Fruit fly (Drosophila melanogaster) whole organism, prepupa: ENCODE data around the gene Best2.

ENCODE experiments used
- CG10631 ChIP-seq: fragments of 200-800 bp; sonication (Bioruptor generic); optimal IDR thresholded peaks from 2 replicates; lab custom pipeline; 2016; ENCODE audit warnings: missing biosample characterization, missing genetic modification characterization
- CG10669 ChIP-seq: fragments of 200-800 bp; sonication (Bioruptor generic); optimal IDR thresholded peaks from 3 replicates; lab custom pipeline; 2018; ENCODE audit warnings: missing biosample characterization, mild to moderate bottlenecking, missing genetic modification characterization, moderate library complexity
- CG11294 ChIP-seq: fragments of 200-800 bp; sonication (Bioruptor generic); IDR thresholded peaks from 2 replicates; pipeline ENCODE4 v1.3.6; 2022; ENCODE audit warnings: missing biosample characterization, missing genetic modification characterization
- CG11762 ChIP-seq: fragments of 200-800 bp; sonication (Bioruptor generic); optimal IDR thresholded peaks from 3 replicates; lab custom pipeline; 2016; ENCODE audit warnings: missing biosample characterization, missing genetic modification characterization; ENCODE audit not compliant: insufficient read depth
- CG11902 ChIP-seq: fragments of 200-800 bp; sonication (Bioruptor generic); optimal IDR thresholded peaks from 3 replicates; lab custom pipeline; 2016; ENCODE audit warnings: missing biosample characterization, missing genetic modification characterization
- CG16779 ChIP-seq: fragments of 200-800 bp; sonication (Bioruptor generic); optimal IDR thresholded peaks from 3 replicates; lab custom pipeline; 2017; ENCODE audit warnings: missing biosample characterization, mild to moderate bottlenecking, missing genetic modification characterization
- CG34406 ChIP-seq: fragments of 200-800 bp; sonication (Bioruptor generic); optimal IDR thresholded peaks from 3 replicates; lab custom pipeline; 2016; ENCODE audit warnings: missing biosample characterization, missing genetic modification characterization
- CG3919 ChIP-seq: fragments of 200-800 bp; sonication (Bioruptor generic); optimal IDR thresholded peaks from 3 replicates; lab custom pipeline; 2016; ENCODE audit warnings: missing biosample characterization, missing genetic modification characterization
- CG4318 ChIP-seq: fragments of 200-800 bp; sonication (Bioruptor generic); optimal IDR thresholded peaks from 3 replicates; lab custom pipeline; 2017; ENCODE audit warnings: missing biosample characterization, mild to moderate bottlenecking, missing genetic modification characterization
- CG6163 ChIP-seq: fragments of 200-800 bp; sonication (Bioruptor generic); IDR thresholded peaks from 3 replicates; pipeline ENCODE4 v1.3.6; 2022; ENCODE audit warnings: missing biosample characterization, missing genetic modification characterization
- CG6276 ChIP-seq: fragments of 200-800 bp; sonication (Bioruptor generic); optimal IDR thresholded peaks from 2 replicates; lab custom pipeline; 2017; ENCODE audit warnings: missing biosample characterization, mild to moderate bottlenecking, missing genetic modification characterization
- CG6854 ChIP-seq: fragments of 200-800 bp; sonication (Bioruptor generic); optimal IDR thresholded peaks from 2 replicates; lab custom pipeline; 2017; ENCODE audit warnings: missing biosample characterization, mild to moderate bottlenecking, missing genetic modification characterization
- CG7368 ChIP-seq: fragments of 200-800 bp; sonication (Bioruptor generic); optimal IDR thresholded peaks from 3 replicates; lab custom pipeline; 2016; ENCODE audit warnings: missing biosample characterization, missing genetic modification characterization
- CG8119 ChIP-seq: fragments of 200-800 bp; sonication (Bioruptor generic); IDR thresholded peaks from 3 replicates; pipeline ENCODE4 v1.3.6; 2022; ENCODE audit warnings: missing biosample characterization, missing genetic modification characterization
- CG8319 ChIP-seq: fragments of 200-800 bp; sonication (Bioruptor generic); optimal IDR thresholded peaks from 3 replicates; lab custom pipeline; 2016; ENCODE audit warnings: missing biosample characterization, missing genetic modification characterization
- CG8632 ChIP-seq: fragments of 200-800 bp; sonication (Bioruptor generic); optimal IDR thresholded peaks from 3 replicates; lab custom pipeline; 2016; ENCODE audit warnings: missing biosample characterization, missing genetic modification characterization
- CG9139 ChIP-seq: fragments of 200-800 bp; sonication (Bioruptor generic); optimal IDR thresholded peaks from 3 replicates; lab custom pipeline; 2017; ENCODE audit warnings: missing biosample characterization, mild to moderate bottlenecking, missing genetic modification characterization
- Eip75B ChIP-seq: fragments of 200-800 bp; sonication (Bioruptor generic); optimal IDR thresholded peaks from 3 replicates; lab custom pipeline; 2016; ENCODE audit warnings: missing biosample characterization, missing genetic modification characterization
- Eip78C ChIP-seq: fragments of 200-800 bp; sonication (Bioruptor generic); peaks from one replicate; lab custom pipeline; 2016; ENCODE audit warnings: missing biosample characterization, missing genetic modification characterization
- Ets96B ChIP-seq: fragments of 200-800 bp; optimal IDR thresholded peaks from 2 replicates; lab custom pipeline; 2019; ENCODE audit warnings: missing biosample characterization, mild to moderate bottlenecking, missing genetic modification characterization, moderate library complexity
- Gug ChIP-seq: fragments of 200-800 bp; sonication (Bioruptor generic); IDR thresholded peaks from 2 replicates; pipeline ENCODE4 v1.3.6; 2022; ENCODE audit warnings: missing biosample characterization, missing genetic modification characterization
- Hr38 ChIP-seq: sonication (Bioruptor generic); optimal IDR thresholded peaks from 2 replicates; lab custom pipeline; 2016; ENCODE audit warnings: missing biosample characterization, missing genetic modification characterization
- Hr39 ChIP-seq: fragments of 200-800 bp; sonication (Bioruptor generic); optimal IDR thresholded peaks from 2 replicates; lab custom pipeline; 2016; ENCODE audit warnings: missing biosample characterization, missing genetic modification characterization
- Lpt ChIP-seq: fragments of 200-800 bp; sonication (Bioruptor generic); optimal IDR thresholded peaks from 3 replicates; lab custom pipeline; 2016; ENCODE audit warnings: missing biosample characterization, missing genetic modification characterization
- Met ChIP-seq: fragments of 200-800 bp; sonication (Bioruptor generic); optimal IDR thresholded peaks from 3 replicates; lab custom pipeline; 2016; ENCODE audit warnings: missing biosample characterization, missing genetic modification characterization
- OdsH ChIP-seq: fragments of 200-800 bp; sonication (Bioruptor generic); optimal IDR thresholded peaks from 3 replicates; lab custom pipeline; 2016; ENCODE audit warnings: missing biosample characterization, missing genetic modification characterization
- Sox102F ChIP-seq: fragments of 200-800 bp; sonication (Bioruptor generic); optimal IDR thresholded peaks from 2 replicates; lab custom pipeline; 2016; ENCODE audit warnings: missing biosample characterization, mild to moderate bottlenecking, missing genetic modification characterization
- Sox14 ChIP-seq: fragments of 200-800 bp; sonication (Bioruptor generic); optimal IDR thresholded peaks from 3 replicates; lab custom pipeline; 2016; ENCODE audit warnings: missing biosample characterization, missing genetic modification characterization
- Sox15 ChIP-seq: fragments of 200-800 bp; sonication (Bioruptor generic); optimal IDR thresholded peaks from 3 replicates; lab custom pipeline; 2016; ENCODE audit warnings: missing biosample characterization, missing genetic modification characterization
- cyc ChIP-seq: fragments of 200-800 bp; sonication (Bioruptor generic); optimal IDR thresholded peaks from 3 replicates; lab custom pipeline; 2016; ENCODE audit warnings: missing biosample characterization, missing genetic modification characterization
- esn ChIP-seq: fragments of 200-800 bp; sonication (Bioruptor generic); optimal IDR thresholded peaks from 2 replicates; lab custom pipeline; 2016; ENCODE audit warnings: missing biosample characterization, mild to moderate bottlenecking, missing genetic modification characterization, moderate library complexity
- fd59A ChIP-seq: fragments of 200-800 bp; sonication (Bioruptor generic); optimal IDR thresholded peaks from 2 replicates; lab custom pipeline; 2017; ENCODE audit warnings: missing biosample characterization, mild to moderate bottlenecking, missing genetic modification characterization, missing genetic modification reagents
- fd85E ChIP-seq: fragments of 200-800 bp; sonication (Bioruptor generic); optimal IDR thresholded peaks from 3 replicates; lab custom pipeline; 2016; ENCODE audit warnings: missing biosample characterization, missing genetic modification characterization
- fkh ChIP-seq: fragments of 200-800 bp; sonication (Bioruptor generic); optimal IDR thresholded peaks from 3 replicates; lab custom pipeline; 2017; ENCODE audit warnings: missing biosample characterization, mild to moderate bottlenecking, missing genetic modification characterization, moderate library complexity
- lz ChIP-seq: fragments of 200-800 bp; sonication (Bioruptor generic); optimal IDR thresholded peaks from 3 replicates; lab custom pipeline; 2016; ENCODE audit warnings: missing biosample characterization, missing genetic modification characterization
- net ChIP-seq: fragments of 200-800 bp; sonication (Bioruptor generic); optimal IDR thresholded peaks from 3 replicates; lab custom pipeline; 2016; ENCODE audit warnings: missing biosample characterization, missing genetic modification characterization
- pdm3 ChIP-seq: fragments of 200-800 bp; sonication (Bioruptor generic); optimal IDR thresholded peaks from 3 replicates; lab custom pipeline; 2016; ENCODE audit warnings: missing biosample characterization, missing genetic modification characterization
- salr ChIP-seq, 2 experiments: fragments of 200-800 bp; sonication (Bioruptor generic); optimal IDR thresholded peaks; 3 replicates each; lab custom pipeline; 2016 to 2018; ENCODE audit warnings: missing biosample characterization in 2 of 2, missing genetic modification characterization in 2 of 2, mild to moderate bottlenecking in 1 of 2
- spab ChIP-seq: fragments of 200-800 bp; sonication (Bioruptor generic); optimal IDR thresholded peaks from 2 replicates; lab custom pipeline; 2017; ENCODE audit warnings: missing biosample characterization, mild to moderate bottlenecking, missing genetic modification characterization, missing genetic modification reagents
- ss ChIP-seq, 2 experiments: fragments of 200-800 bp; sonication (Bioruptor generic); optimal IDR thresholded peaks; 2 replicates in 1 of 2; 3 replicates in 1 of 2; lab custom pipeline; 2017 to 2018; ENCODE audit warnings: mild to moderate bottlenecking in 2 of 2, missing biosample characterization in 2 of 2, missing genetic modification characterization in 2 of 2, moderate library complexity in 1 of 2
- svp ChIP-seq: fragments of 200-800 bp; sonication (Bioruptor generic); peaks from one replicate; lab custom pipeline; 2016; ENCODE audit warnings: missing biosample characterization, missing genetic modification characterization
- topi ChIP-seq: fragments of 200-800 bp; sonication (Bioruptor generic); optimal IDR thresholded peaks from 3 replicates; lab custom pipeline; 2016; ENCODE audit warnings: missing biosample characterization, missing genetic modification characterization
- vri ChIP-seq: fragments of 200-800 bp; sonication (Bioruptor generic); optimal IDR thresholded peaks from 3 replicates; lab custom pipeline; 2016; ENCODE audit warnings: missing biosample characterization, mild to moderate bottlenecking, missing genetic modification characterization

The Best2 gene

DNA sequence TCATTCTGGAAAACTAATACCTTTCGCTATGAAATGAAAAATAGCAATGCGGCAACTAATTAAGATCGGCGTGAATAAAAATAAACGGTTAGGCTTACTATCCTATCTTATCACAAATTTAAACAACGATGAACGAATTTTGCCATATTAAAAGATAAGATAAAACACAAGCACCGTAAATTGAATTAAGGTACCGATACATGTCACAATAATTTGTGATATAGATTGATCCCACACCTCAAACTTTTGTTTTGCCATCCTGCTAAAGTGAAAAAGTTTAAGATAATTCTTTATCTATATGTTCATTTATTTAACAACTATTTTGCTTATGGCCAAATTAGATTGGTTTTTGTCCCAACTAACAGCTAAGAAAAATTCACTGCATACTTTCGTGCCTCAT lies 22.4 kb downstream of the Best2 start, which contains the start of gene CG42714:
Gene CG42714 (minus strand): TSS at position 22 of the 400 bp plus-strand sequence.
- no peak for TF ChIP-seq net (GFP tag; lab: Kevin White, UChicago)
- TF ChIP-seq CG8119 (GFP tag; lab: Robert Waterston, UW), result no peak
- no peak for TF ChIP-seq Sox15 (GFP tag; lab: Kevin White, UChicago)
- TF ChIP-seq, all 60 proteins: peak for 0

dm6 chr3L:6233281-6233680 lies 23.2 kb downstream of the Best2 start, which contains the start of gene BG642312:
BG642312 (minus strand) TSS chr3L:6233381.
- TF ChIP-seq CG10669 (GFP tag; lab: Kevin White, UChicago) (no peak), CG3919 (GFP tag; lab: Kevin White, UChicago) (no peak), salr (GFP tag; optimal IDR thresholded peaks at IDR 0.05; lab: Kevin White, UChicago) (no peak), net (GFP tag; lab: Kevin White, UChicago) (no peak), CG6276 (GFP tag; lab: Kevin White, UChicago) (no peak), CG7368 (no peak), lz (GFP tag; lab: Kevin White, UChicago) (no peak), fd59A (GFP tag; lab: Kevin White, UChicago) (no peak), CG8632 (GFP tag; lab: Kevin White, UChicago) (no peak), pdm3 (GFP tag; lab: Kevin White, UChicago) (no peak), CG6163 (GFP tag; lab: Robert Waterston, UW) (no peak)

- TF ChIP-seq CG6276 (GFP tag; lab: Kevin White, UChicago) (no peak), CG4318 (no peak), OdsH (GFP tag; lab: Kevin White, UChicago) (no peak), Gug (GFP tag; lab: Robert Waterston, UW) (no peak), Hr39 (GFP tag; lab: Kevin White, UChicago) (no peak), ss (GFP tag; optimal IDR thresholded peaks at IDR 0.05; lab: Kevin White, UChicago) (no peak), Ets96B (tag; lab: Kevin White, UChicago) (no peak), esn (GFP tag; lab: Kevin White, UChicago) (no peak), Hr38 (no peak), Eip78C (GFP tag; lab: Kevin White, UChicago) (no peak), Lpt (GFP tag; lab: Kevin White, UChicago) (no peak), Sox15 (GFP tag; lab: Kevin White, UChicago) (no peak), fd85E (GFP tag; lab: Kevin White, UChicago) (no peak), CG11294 (no peak), Met (GFP tag; lab: Kevin White, UChicago) (no peak), CG10669 (GFP tag; lab: Kevin White, UChicago) (no peak)
Measured at dm6 chr3L:6232261-6232660, 24.2 kb downstream of the Best2 start, which contains the start of gene CG13299. CG13299 (minus strand) TSS chr3L:6232361.

DNA sequence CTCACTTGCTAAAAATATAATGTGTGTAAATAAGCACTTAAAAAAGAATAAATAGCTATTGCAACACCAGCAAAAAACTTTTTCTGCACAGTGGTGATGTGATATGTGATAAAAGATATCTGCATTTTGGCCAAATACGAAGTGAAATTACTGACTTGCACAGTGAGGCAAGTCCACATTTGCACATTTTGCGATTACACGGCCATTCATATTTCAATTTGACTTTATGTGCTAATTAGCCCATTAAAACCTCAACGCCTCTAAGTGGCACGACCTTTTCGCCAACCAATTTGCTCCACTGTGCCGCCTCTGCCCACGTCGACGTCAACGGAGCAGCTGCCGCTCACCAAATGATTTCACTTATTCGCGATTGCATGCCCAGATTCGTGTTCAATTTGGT lies 36.3 kb downstream of the Best2 start, which contains the start of gene CG33946:
Gene CG33946 (plus strand): TSS at position 392 of the 400 bp plus-strand sequence.
- TF ChIP-seq salr (GFP tag; optimal IDR thresholded peaks at IDR 0.05; lab: Kevin White, UChicago), result peak in 1 of 2 experiments; percentile 48
- peak; percentile 85 for TF ChIP-seq Hr39 (GFP tag; lab: Kevin White, UChicago)
- no peak for TF ChIP-seq CG9139 (GFP tag; lab: Kevin White, UChicago)
- TF ChIP-seq svp, result peak; percentile 87
- peak; percentile 75 for TF ChIP-seq topi (GFP tag; lab: Kevin White, UChicago)
- peak; percentile 40 for TF ChIP-seq CG8319 (GFP tag; lab: Kevin White, UChicago)
- no peak for TF ChIP-seq fkh
- peak; percentile 51; the same call in 1 of the 3 replicates for TF ChIP-seq CG8119 (GFP tag; lab: Robert Waterston, UW)
- TF ChIP-seq spab (GFP tag; lab: Kevin White, UChicago), result no peak
- peak; percentile 82 for TF ChIP-seq CG6163 (GFP tag; lab: Robert Waterston, UW)
- TF ChIP-seq CG7368, result peak; percentile 39
- TF ChIP-seq Sox14 (GFP tag; lab: Kevin White, UChicago), result peak; percentile 70
- peak; percentile 57 for TF ChIP-seq CG11762
- no peak for TF ChIP-seq fd85E (GFP tag; lab: Kevin White, UChicago)
- TF ChIP-seq pdm3 (GFP tag; lab: Kevin White, UChicago), result peak; percentile 53
- TF ChIP-seq Sox102F (GFP tag; lab: Kevin White, UChicago), result peak; percentile 53
- peak; percentile 82 for TF ChIP-seq cyc (GFP tag; lab: Kevin White, UChicago)
- TF ChIP-seq CG16779 (tag; lab: Kevin White, UChicago), result no peak
- TF ChIP-seq OdsH (GFP tag; lab: Kevin White, UChicago), result peak; percentile 57
- peak; percentile 39 for TF ChIP-seq Eip75B (GFP tag; lab: Kevin White, UChicago)
- peak; percentile 35 for TF ChIP-seq vri
- no peak for TF ChIP-seq CG6854 (GFP tag; lab: Kevin White, UChicago)
- TF ChIP-seq CG11902, result peak; percentile 61
- TF ChIP-seq CG10631 (GFP tag; lab: Kevin White, UChicago), result peak; percentile 49
- peak; percentile 40 for TF ChIP-seq CG4318
- TF ChIP-seq CG34406 (GFP tag; lab: Kevin White, UChicago), result peak; percentile 38
- peak; percentile 10 for TF ChIP-seq Ets96B (tag; lab: Kevin White, UChicago)
- peak; percentile 58 for TF ChIP-seq lz (GFP tag; lab: Kevin White, UChicago)
- TF ChIP-seq Gug (GFP tag; lab: Robert Waterston, UW), result peak; percentile 59
- TF ChIP-seq CG10669 (GFP tag; lab: Kevin White, UChicago), result peak; percentile 1
